Fruit fly (Drosophila melanogaster): ENCODE data around the gene Acbp5.

Gene Acbp5

DNA sequence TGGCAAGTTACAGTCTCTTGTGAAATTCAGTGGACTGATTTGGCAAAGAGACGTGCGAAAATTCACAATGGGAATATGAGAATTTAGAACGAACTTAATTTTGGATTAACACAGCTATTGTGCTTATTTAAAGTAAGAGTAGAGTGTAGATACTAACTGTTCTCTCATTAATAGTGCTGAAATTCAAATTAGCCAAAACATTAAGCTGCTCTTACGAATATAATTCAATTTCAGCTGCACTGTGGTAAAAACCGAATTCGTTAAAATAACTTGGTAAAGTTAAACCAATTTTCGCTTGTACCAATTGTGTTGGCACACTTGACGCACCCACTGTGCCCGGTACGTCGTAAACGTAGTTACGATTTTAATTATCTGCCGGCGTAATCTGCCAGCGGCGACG lies 20.5 kb downstream of the Acbp5 start (continued):
- TF ChIP-seq esn (GFP tag; optimal IDR thresholded peaks at IDR 0.05): peak; percentile 70
- TF ChIP-seq achi (GFP tag; optimal IDR thresholded peaks at IDR 0.05): peak; percentile 57
- TF ChIP-seq Met (GFP tag; optimal IDR thresholded peaks at IDR 0.05): peak; percentile 69
- peak; percentile 49 for TF ChIP-seq Smox (GFP tag; optimal IDR thresholded peaks at IDR 0.05)
- TF ChIP-seq Eip75B (GFP tag; optimal IDR thresholded peaks at IDR 0.05): peak; percentile 68
- peak; percentile 74 for TF ChIP-seq eg (GFP tag; IDR thresholded peaks at IDR 0.05)
- peak; percentile 35 for TF ChIP-seq CG16779 (tag; optimal IDR thresholded peaks at IDR 0.05)
- no peak for TF ChIP-seq Eip93F (GFP tag; optimal IDR thresholded peaks at IDR 0.05)
- TF ChIP-seq CG3032 (tag; optimal IDR thresholded peaks at IDR 0.05): peak; percentile 69
- peak; percentile 62 for TF ChIP-seq Sox102F (GFP tag; optimal IDR thresholded peaks at IDR 0.05)
- TF ChIP-seq Sox14 (GFP tag; optimal IDR thresholded peaks at IDR 0.05): peak; percentile 75
- TF ChIP-seq pdm3 (GFP tag; optimal IDR thresholded peaks at IDR 0.05): peak; percentile 76
- TF ChIP-seq CG34406 (GFP tag; optimal IDR thresholded peaks at IDR 0.05): peak; percentile 65
- peak; percentile 12 for TF ChIP-seq Blimp-1 (GFP tag; optimal IDR thresholded peaks at IDR 0.05)
- peak; percentile 17 to 63 for TF ChIP-seq salr (GFP tag; optimal IDR thresholded peaks at IDR 0.05)
- TF ChIP-seq CG31627 (GFP tag; optimal IDR thresholded peaks at IDR 0.05): peak; percentile 72
- peak; percentile 41 for TF ChIP-seq Lpt (GFP tag; optimal IDR thresholded peaks at IDR 0.05)
- TF ChIP-seq spab (GFP tag; optimal IDR thresholded peaks at IDR 0.05): peak; percentile 65
- TF ChIP-seq fkh (GFP tag; optimal IDR thresholded peaks at IDR 0.05): no peak
- peak; percentile 84 for TF ChIP-seq CG32006 (GFP tag; optimal IDR thresholded peaks at IDR 0.05)
- peak; percentile 24; the same call in 1 of the 2 replicates for TF ChIP-seq CG11294 (GFP tag; IDR thresholded peaks at IDR 0.05)
- peak; percentile 74 for TF ChIP-seq CG6276 (GFP tag; optimal IDR thresholded peaks at IDR 0.05)
- TF ChIP-seq CG4318 (GFP tag; optimal IDR thresholded peaks at IDR 0.05): peak; percentile 61
- TF ChIP-seq Sox15 (GFP tag; optimal IDR thresholded peaks at IDR 0.05): peak; percentile 73
- TF ChIP-seq CG8119 (GFP tag; IDR thresholded peaks at IDR 0.05): peak; percentile 74
- TF ChIP-seq dac (GFP tag; optimal IDR thresholded peaks at IDR 0.05): peak; percentile 36
- peak; percentile 45 for TF ChIP-seq vri (GFP tag; optimal IDR thresholded peaks at IDR 0.05)
- peak; percentile 59 for TF ChIP-seq CG8632 (GFP tag; optimal IDR thresholded peaks at IDR 0.05)
- TF ChIP-seq Hr4 (GFP tag; optimal IDR thresholded peaks at IDR 0.05): peak; percentile 77
- peak; percentile 58 for TF ChIP-seq CG7368 (GFP tag; optimal IDR thresholded peaks at IDR 0.05)
- TF ChIP-seq Hr38 (GFP tag; optimal IDR thresholded peaks at IDR 0.05): no peak
- peak; percentile 67 for TF ChIP-seq CG11762 (GFP tag; optimal IDR thresholded peaks at IDR 0.05; ENCODE audit: insufficient read depth)

dm6 chr3L:8765969-8766538 lies 22.3 kb downstream of the Acbp5 start:
- TF ChIP-seq acj6 (GFP tag; optimal IDR thresholded peaks at IDR 0.05): peak; percentile 99
- TF ChIP-seq esn (GFP tag; optimal IDR thresholded peaks at IDR 0.05): peak; percentile 99
- TF ChIP-seq fkh (GFP tag; optimal IDR thresholded peaks at IDR 0.05): peak; percentile 72
- peak; percentile 96 for TF ChIP-seq CG6854 (GFP tag; optimal IDR thresholded peaks at IDR 0.05)
- peak; percentile 96 for TF ChIP-seq dac (GFP tag; optimal IDR thresholded peaks at IDR 0.05)
- TF ChIP-seq Eip78C (GFP tag): peak; percentile 99
- peak; percentile 97 for TF ChIP-seq CG11762 (GFP tag; optimal IDR thresholded peaks at IDR 0.05; ENCODE audit: insufficient read depth)
- peak; percentile 99 for TF ChIP-seq Sox15 (GFP tag; optimal IDR thresholded peaks at IDR 0.05)
- TF ChIP-seq CG6163 (GFP tag; IDR thresholded peaks at IDR 0.05): peak; percentile 94
- peak; percentile 90 for TF ChIP-seq Eip93F (GFP tag; optimal IDR thresholded peaks at IDR 0.05)
- TF ChIP-seq CG15336 (GFP tag; IDR thresholded peaks at IDR 0.05): peak; percentile 94
- TF ChIP-seq fd85E (GFP tag; optimal IDR thresholded peaks at IDR 0.05): peak; percentile 95
- peak; percentile 97 for TF ChIP-seq pdm3 (GFP tag; optimal IDR thresholded peaks at IDR 0.05)
- TF ChIP-seq CG8319 (GFP tag; optimal IDR thresholded peaks at IDR 0.05): peak; percentile 94
- peak; percentile 99 for TF ChIP-seq Smox (GFP tag; optimal IDR thresholded peaks at IDR 0.05)
- TF ChIP-seq Hr38 (GFP tag; optimal IDR thresholded peaks at IDR 0.05): peak; percentile 39
- peak; percentile 88 for TF ChIP-seq CG16779 (tag; optimal IDR thresholded peaks at IDR 0.05)
- peak; percentile 97 for TF ChIP-seq Hr4 (GFP tag; optimal IDR thresholded peaks at IDR 0.05)
- TF ChIP-seq Met (GFP tag; optimal IDR thresholded peaks at IDR 0.05): peak; percentile 99
- peak; percentile 99 for TF ChIP-seq Sox14 (GFP tag; optimal IDR thresholded peaks at IDR 0.05)
- peak; percentile 55 for TF ChIP-seq dsx (GFP tag; optimal IDR thresholded peaks at IDR 0.05; ENCODE audit: poor library complexity, severe bottlenecking)
- TF ChIP-seq CG1621 (tag; optimal IDR thresholded peaks at IDR 0.05): peak; percentile 98
- TF ChIP-seq Lpt (GFP tag; optimal IDR thresholded peaks at IDR 0.05): peak; percentile 87
- TF ChIP-seq svp (GFP tag): peak; percentile 99
- TF ChIP-seq Ets96B (tag; optimal IDR thresholded peaks at IDR 0.05): peak; percentile 95
- peak; percentile 98 for TF ChIP-seq CG11902 (GFP tag; optimal IDR thresholded peaks at IDR 0.05)
- TF ChIP-seq CG6808 (GFP tag; optimal IDR thresholded peaks at IDR 0.05): peak; percentile 98
- TF ChIP-seq fd59A (GFP tag; optimal IDR thresholded peaks at IDR 0.05): peak; percentile 99
- TF ChIP-seq CG31627 (GFP tag; optimal IDR thresholded peaks at IDR 0.05): peak; percentile 99
- TF ChIP-seq Blimp-1 (GFP tag; optimal IDR thresholded peaks at IDR 0.05): peak; percentile 94
- peak; percentile 96 for TF ChIP-seq achi (GFP tag; optimal IDR thresholded peaks at IDR 0.05)
- TF ChIP-seq CG32006 (GFP tag; optimal IDR thresholded peaks at IDR 0.05): peak; percentile 97
- TF ChIP-seq Sox102F (GFP tag; optimal IDR thresholded peaks at IDR 0.05): peak; percentile 98
- TF ChIP-seq spab (GFP tag; optimal IDR thresholded peaks at IDR 0.05): peak; percentile 94
- peak; percentile 95 for TF ChIP-seq CG11294 (GFP tag; IDR thresholded peaks at IDR 0.05)

Measured in whole organism, prepupa.